Worm (Caenorhabditis elegans) whole organism, L3 larva: ENCODE measurements around the gene pak-1.

Source experiments
- R02D3.7 ChIP-seq: fragments of 150-350 bp; optimal IDR thresholded peaks from 2 replicates; lab custom pipeline; 2014; ENCODE audit warnings: missing biosample characterization, missing genetic modification characterization
- ZK546.5 ChIP-seq: sonication (generic microtip); optimal IDR thresholded peaks from 2 replicates; lab custom pipeline; 2017; ENCODE audit warnings: missing biosample characterization, missing genetic modification characterization
- fkh-10 ChIP-seq: sonication (generic microtip); optimal IDR thresholded peaks from 2 replicates; lab custom pipeline; 2017; ENCODE audit warnings: missing biosample characterization, missing genetic modification reagents, missing genetic modification characterization
- mdl-1 ChIP-seq: fragments of 150-350 bp; optimal IDR thresholded peaks from 2 replicates; lab custom pipeline; 2014; ENCODE audit warnings: missing biosample characterization, missing genetic modification characterization
- nhr-23 ChIP-seq: fragments of 150-350 bp; optimal IDR thresholded peaks from 2 replicates; lab custom pipeline; 2014; ENCODE audit warnings: missing biosample characterization, missing genetic modification reagents, missing genetic modification characterization
- nhr-25 ChIP-seq: sonication (generic microtip); optimal IDR thresholded peaks from 2 replicates; lab custom pipeline; 2017; ENCODE audit warnings: missing biosample characterization, missing genetic modification characterization
- nhr-43 ChIP-seq: sonication (generic microtip); optimal IDR thresholded peaks from 2 replicates; lab custom pipeline; 2016; ENCODE audit warnings: mild to moderate bottlenecking, missing genetic modification characterization, missing compliant biosample characterization; ENCODE audit not compliant: poor library complexity, severe bottlenecking

ce11 chrX:6019886-6020469 lies 28.4 kb downstream of the pak-1 start, which contains the start of gene C09B8.4:
- no peak for TF ChIP-seq mdl-1
- TF ChIP-seq fkh-10 = no peak
- TF ChIP-seq nhr-23 = no peak
- no peak for TF ChIP-seq nhr-43
- TF ChIP-seq nhr-25 = no peak
- no peak for TF ChIP-seq ZK546.5
- no peak for TF ChIP-seq R02D3.7 (tag; lab: Kevin White, UChicago)
